Fruit fly (Drosophila melanogaster): Measurements from ENCODE around the gene CG13856.

Gene CG13856

DNA sequence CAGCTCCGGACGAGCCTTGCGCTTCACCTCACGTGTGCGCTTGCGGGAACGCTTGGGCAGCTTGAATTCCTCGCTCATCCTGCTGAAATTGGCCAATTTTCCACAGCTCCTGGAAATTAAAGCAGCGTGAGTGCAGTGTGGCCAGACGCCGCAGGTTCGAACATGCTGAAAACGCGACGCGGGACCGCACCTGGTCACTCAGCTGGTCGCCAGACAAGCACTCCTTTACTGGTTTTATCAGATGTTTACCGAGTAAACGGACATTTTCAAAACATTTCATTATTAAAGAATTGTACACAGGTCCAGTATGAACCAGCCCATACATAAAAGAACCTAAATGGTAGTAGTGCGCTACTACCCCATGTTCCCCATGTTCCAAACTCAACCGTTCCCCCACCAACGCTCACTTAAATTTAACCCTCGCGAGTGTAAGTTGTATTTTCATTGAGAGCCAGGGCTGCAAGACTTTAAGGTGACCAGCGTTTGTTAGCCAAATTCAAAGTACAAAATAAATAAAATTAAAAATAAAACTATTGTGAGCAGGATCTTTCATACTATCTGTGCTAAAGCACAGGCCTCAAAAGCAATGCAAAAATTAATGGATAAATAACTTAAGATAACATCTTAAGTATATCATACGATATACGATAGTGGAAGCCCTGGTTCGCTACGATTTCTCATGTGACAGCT, 40.1 kb upstream of the CG13856 start, which contains the start of the genes JMJD6, CG7071 and Muted (continued):
- peak; percentile 90 for TF ChIP-seq bcd (GFP tag; optimal IDR thresholded peaks at IDR 0.05)
- TF ChIP-seq CG8281 (tag; optimal IDR thresholded peaks at IDR 0.05), result peak; percentile 63
- TF ChIP-seq peb (GFP tag; IDR thresholded peaks at IDR 0.05), result no peak
- peak; percentile 72 for TF ChIP-seq CG6683 (GFP tag; optimal IDR thresholded peaks at IDR 0.05)
- TF ChIP-seq CG9609 (GFP tag; optimal IDR thresholded peaks at IDR 0.05), result peak; percentile 83
- peak; percentile 85 for TF ChIP-seq CG14050 (GFP tag; IDR thresholded peaks at IDR 0.05)
- TF ChIP-seq CG32767 (GFP tag; IDR thresholded peaks at IDR 0.05), result peak; percentile 83; the same call in 1 of the 2 replicates
- TF ChIP-seq CG3407 (GFP tag; optimal IDR thresholded peaks at IDR 0.05), result peak; percentile 64
- TF ChIP-seq Stat92E (GFP tag; optimal IDR thresholded peaks at IDR 0.05), result peak in 1 of 3 experiments; percentile 22
- no peak for TF ChIP-seq pb (GFP tag; optimal IDR thresholded peaks at IDR 0.05)
- TF ChIP-seq Doc3 (GFP tag; IDR thresholded peaks at IDR 0.05; ENCODE audit: partially characterized antibody), result peak; percentile 89
- peak; percentile 87 for TF ChIP-seq CG11695 (GFP tag; IDR thresholded peaks at IDR 0.05)
- peak; percentile 94 for TF ChIP-seq vvl (GFP tag; IDR thresholded peaks at IDR 0.05)
- peak; percentile 88 for TF ChIP-seq CG4282 (GFP tag; optimal IDR thresholded peaks at IDR 0.05)
- TF ChIP-seq corto (GFP tag; optimal IDR thresholded peaks at IDR 0.05), result peak; percentile 76
- peak; percentile 74 for TF ChIP-seq CG12769 (tag; optimal IDR thresholded peaks at IDR 0.05)
- TF ChIP-seq lov (optimal IDR thresholded peaks at IDR 0.05), result no peak
- peak; percentile 87; the same call in 2 of the 3 replicates for TF ChIP-seq lov (GFP tag; IDR thresholded peaks at IDR 0.05)
- peak; percentile 87 for TF ChIP-seq Aef1 (GFP tag; IDR thresholded peaks at IDR 0.05)
- TF ChIP-seq C15 (GFP tag; IDR thresholded peaks at IDR 0.05), result peak; percentile 74
- peak; percentile 55 for TF ChIP-seq CG10565 (GFP tag; optimal IDR thresholded peaks at IDR 0.05)
- TF ChIP-seq Usf (GFP tag; optimal IDR thresholded peaks at IDR 0.05), result peak; percentile 85
- peak; percentile 89 for TF ChIP-seq CG33557 (GFP tag; optimal IDR thresholded peaks at IDR 0.05)
- peak; percentile 74 for TF ChIP-seq CG16813 (GFP tag; IDR thresholded peaks at IDR 0.05; ENCODE audit: partially characterized antibody)
- peak; percentile 69 for TF ChIP-seq Adf1 (GFP tag; IDR thresholded peaks at IDR 0.05)
- TF ChIP-seq NfI (GFP tag; optimal IDR thresholded peaks at IDR 0.05), result peak; percentile 95
- peak in 1 of 2 experiments; percentile 52 for TF ChIP-seq Hr78 (GFP tag; optimal IDR thresholded peaks at IDR 0.05)
- TF ChIP-seq CG31365 (tag; optimal IDR thresholded peaks at IDR 0.05), result peak; percentile 30
- TF ChIP-seq seq (GFP tag; IDR thresholded peaks at IDR 0.05), result peak; percentile 93
- TF ChIP-seq CG10959 (GFP tag; IDR thresholded peaks at IDR 0.05), result peak; percentile 95
- TF ChIP-seq CG13624 (GFP tag; optimal IDR thresholded peaks at IDR 0.05), result peak; percentile 89
- TF ChIP-seq CG17328 (GFP tag; IDR thresholded peaks at IDR 0.05), result peak; percentile 88
- TF ChIP-seq schlank (tag; optimal IDR thresholded peaks at IDR 0.05), result peak; percentile 55
- TF ChIP-seq org-1 (GFP tag; optimal IDR thresholded peaks at IDR 0.05), result peak; percentile 54
- peak; percentile 81 for TF ChIP-seq psq (GFP tag; optimal IDR thresholded peaks at IDR 0.05)
- TF ChIP-seq CG6689 (GFP tag; IDR thresholded peaks at IDR 0.05), result peak; percentile 92
- TF ChIP-seq CTCF (GFP tag; optimal IDR thresholded peaks at IDR 0.05), result peak; percentile 18
- peak; percentile 97 for TF ChIP-seq lilli (GFP tag; optimal IDR thresholded peaks at IDR 0.05)
- no peak for TF ChIP-seq Dfd (GFP tag; optimal IDR thresholded peaks at IDR 0.05)
- TF ChIP-seq CG2129 (GFP tag; IDR thresholded peaks at IDR 0.05; ENCODE audit: partially characterized antibody), result peak; percentile 79
- peak; percentile 71 for TF ChIP-seq CG12219 (GFP tag; optimal IDR thresholded peaks at IDR 0.05)
- no peak for TF ChIP-seq usp (GFP tag; optimal IDR thresholded peaks at IDR 0.05)
- TF ChIP-seq az2 (GFP tag; optimal IDR thresholded peaks at IDR 0.05), result peak; percentile 94
- TF ChIP-seq dysf (GFP tag; IDR thresholded peaks at IDR 0.05), result peak; percentile 90
- TF ChIP-seq Chrac-16 (GFP tag; optimal IDR thresholded peaks at IDR 0.05), result peak; percentile 92
- peak; percentile 90 for TF ChIP-seq Rx (GFP tag; IDR thresholded peaks at IDR 0.05)
- TF ChIP-seq Med (GFP tag), result peak; percentile 98
- TF ChIP-seq CG2116 (GFP tag; optimal IDR thresholded peaks at IDR 0.05), result peak; percentile 87
- peak; percentile 88 for TF ChIP-seq zen (tag; optimal IDR thresholded peaks at IDR 0.05)
- TF ChIP-seq NC2β (GFP tag; optimal IDR thresholded peaks at IDR 0.05), result peak; percentile 84
- TF ChIP-seq sens (GFP tag), result peak; percentile 97
